Fruit fly (Drosophila melanogaster): ENCODE results near the gene alph.

The alph gene

dm6 chr3R:29560418-29560817, 31.2 kb upstream of the alph start:
- no peak for TF ChIP-seq cic (GFP tag; optimal IDR thresholded peaks at IDR 0.05)
- no peak for TF ChIP-seq CG33017 (tag; optimal IDR thresholded peaks at IDR 0.05)
- no peak for TF ChIP-seq CG7045 (GFP tag; optimal IDR thresholded peaks at IDR 0.05)
- TF ChIP-seq bab1 (GFP tag; optimal IDR thresholded peaks at IDR 0.05): no peak
- TF ChIP-seq pad (GFP tag; optimal IDR thresholded peaks at IDR 0.05): no peak
- TF ChIP-seq CG14711 (tag; optimal IDR thresholded peaks at IDR 0.05): no peak
- no peak for TF ChIP-seq CG5204 (GFP tag; optimal IDR thresholded peaks at IDR 0.05)
- TF ChIP-seq Crg-1 (GFP tag; optimal IDR thresholded peaks at IDR 0.05): no peak
- no peak for TF ChIP-seq ovo (GFP tag; optimal IDR thresholded peaks at IDR 0.05)
- no peak for TF ChIP-seq CG12768 (GFP tag; optimal IDR thresholded peaks at IDR 0.05)

- TF ChIP-seq CG5204 (GFP tag; optimal IDR thresholded peaks at IDR 0.05) (no peak), CG11617 (GFP tag; optimal IDR thresholded peaks at IDR 0.05) (no peak), Crg-1 (GFP tag; optimal IDR thresholded peaks at IDR 0.05) (no peak), Hr96 (GFP tag; optimal IDR thresholded peaks at IDR 0.05) (no peak), CG33017 (tag; optimal IDR thresholded peaks at IDR 0.05) (no peak), bab1 (GFP tag; optimal IDR thresholded peaks at IDR 0.05) (no peak), cic (GFP tag; optimal IDR thresholded peaks at IDR 0.05) (no peak), ovo (GFP tag; optimal IDR thresholded peaks at IDR 0.05) (no peak), pad (GFP tag; optimal IDR thresholded peaks at IDR 0.05) (no peak), CG1620 (GFP tag; optimal IDR thresholded peaks at IDR 0.05) (no peak), toe (GFP tag; optimal IDR thresholded peaks at IDR 0.05) (no peak), cnc (optimal IDR thresholded peaks at IDR 0.05) (no peak), Clk (GFP tag; optimal IDR thresholded peaks at IDR 0.05) (no peak)
Observed at dm6 chr3R:29562579-29562978, 29.1 kb upstream of the alph start.

- TF ChIP-seq tj (GFP tag; optimal IDR thresholded peaks at IDR 0.05): no peak
- no peak for TF ChIP-seq ovo (GFP tag; optimal IDR thresholded peaks at IDR 0.05)
- TF ChIP-seq Crg-1 (GFP tag; optimal IDR thresholded peaks at IDR 0.05): no peak
- peak; percentile 2 for TF ChIP-seq cic (GFP tag; optimal IDR thresholded peaks at IDR 0.05)
- TF ChIP-seq kay (GFP tag; ENCODE audit: borderline replicate concordance): peak; percentile 86
Observed at dm6 chr3R:29565744-29566143, 25.9 kb upstream of the alph start.

- no peak for TF ChIP-seq cnc (optimal IDR thresholded peaks at IDR 0.05)
- no peak for TF ChIP-seq CG5204 (GFP tag; optimal IDR thresholded peaks at IDR 0.05)
Observed at dm6 chr3R:29566997-29567670, 24.5 kb upstream of the alph start.

- no peak for TF ChIP-seq Crg-1 (GFP tag; optimal IDR thresholded peaks at IDR 0.05)
- TF ChIP-seq cic (GFP tag; optimal IDR thresholded peaks at IDR 0.05): no peak
- no peak for TF ChIP-seq CG12768 (GFP tag; optimal IDR thresholded peaks at IDR 0.05)
- TF ChIP-seq ovo (GFP tag; optimal IDR thresholded peaks at IDR 0.05): no peak
- TF ChIP-seq toe (GFP tag; optimal IDR thresholded peaks at IDR 0.05): no peak
- TF ChIP-seq kay (GFP tag; ENCODE audit: borderline replicate concordance): no peak
- TF ChIP-seq pad (GFP tag; optimal IDR thresholded peaks at IDR 0.05): no peak
- no peak for TF ChIP-seq CG14711 (tag; optimal IDR thresholded peaks at IDR 0.05)
- no peak for TF ChIP-seq cnc (optimal IDR thresholded peaks at IDR 0.05)
- no peak for TF ChIP-seq CG7101 (tag; optimal IDR thresholded peaks at IDR 0.05)
- no peak for TF ChIP-seq CG11617 (GFP tag; optimal IDR thresholded peaks at IDR 0.05)
Observed at dm6 chr3R:29570239-29570814, 21.3 kb upstream of the alph start.

dm6 chr3R:29572040-29572648, 19.5 kb upstream of the alph start:
- TF ChIP-seq cic (GFP tag; optimal IDR thresholded peaks at IDR 0.05) (no peak), pad (GFP tag; optimal IDR thresholded peaks at IDR 0.05) (peak; percentile 38), cnc (optimal IDR thresholded peaks at IDR 0.05) (no peak)

dm6 chr3R:29576009-29576408, 15.6 kb upstream of the alph start:
- TF ChIP-seq Hr96 (GFP tag; optimal IDR thresholded peaks at IDR 0.05) (no peak), CG7101 (tag; optimal IDR thresholded peaks at IDR 0.05) (no peak), CG12768 (GFP tag; optimal IDR thresholded peaks at IDR 0.05) (no peak), CG1620 (GFP tag; optimal IDR thresholded peaks at IDR 0.05) (no peak), ovo (GFP tag; optimal IDR thresholded peaks at IDR 0.05) (no peak), Clk (GFP tag; optimal IDR thresholded peaks at IDR 0.05) (no peak), pad (GFP tag; optimal IDR thresholded peaks at IDR 0.05) (no peak), cic (GFP tag; optimal IDR thresholded peaks at IDR 0.05) (no peak), bab1 (GFP tag; optimal IDR thresholded peaks at IDR 0.05) (no peak), CG11617 (GFP tag; optimal IDR thresholded peaks at IDR 0.05) (no peak)

dm6 chr3R:29581420-29581819, 10.2 kb upstream of the alph start:
- TF ChIP-seq Mnt (GFP tag; optimal IDR thresholded peaks at IDR 0.05) (no peak), CG12768 (GFP tag; optimal IDR thresholded peaks at IDR 0.05) (no peak), Crg-1 (GFP tag; optimal IDR thresholded peaks at IDR 0.05) (no peak)

Data from whole organism, adult.